Worm (Caenorhabditis elegans): Measurements from ENCODE around the gene DH11.2.

DNA sequence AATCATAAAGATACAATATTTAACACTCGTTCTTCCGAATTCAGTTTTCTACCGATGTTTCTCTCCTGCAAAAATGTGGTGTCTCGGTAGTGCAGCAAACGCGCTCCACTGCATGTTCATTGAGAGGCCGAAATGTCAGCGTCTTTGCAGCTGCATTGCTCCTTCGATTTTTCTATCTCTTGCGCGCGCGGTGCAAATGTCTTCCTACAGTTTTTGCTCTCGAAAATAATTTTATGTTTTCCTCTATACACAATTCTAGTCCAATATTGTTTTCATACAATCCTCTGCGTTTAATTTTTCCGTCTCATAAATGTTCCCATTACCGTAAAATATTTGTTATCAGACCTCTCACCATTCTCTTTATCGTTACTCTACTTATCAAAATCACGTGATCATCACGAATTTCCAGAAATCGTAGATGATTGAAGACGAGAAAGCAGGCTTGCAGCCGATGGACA, 49.7 kb downstream of the DH11.2 start, which contains the start of gene ufd-2:
- no peak for TF ChIP-seq ref-1 (GFP tag; conservative IDR thresholded peaks at IDR 0.05)
- TF ChIP-seq flt-1 (GFP tag; IDR thresholded peaks at IDR 0.05): no peak
- TF ChIP-seq T22C8.4 (GFP tag; IDR thresholded peaks at IDR 0.05): no peak
- no peak for TF ChIP-seq ztf-23 (GFP tag; IDR thresholded peaks at IDR 0.05)
- no peak for TF ChIP-seq klf-2 (GFP tag; conservative IDR thresholded peaks at IDR 0.05)
